Worm (Caenorhabditis elegans) whole organism, L3 larva: Measurements from ENCODE around the gene pks-1.

Experiments
- R02D3.7 ChIP-seq: fragments of 150-350 bp; optimal IDR thresholded peaks from 2 replicates; lab custom pipeline; 2014; ENCODE audit warnings: missing biosample characterization, missing genetic modification characterization
- aly-2 ChIP-seq: fragments of 150-350 bp; optimal IDR thresholded peaks from 2 replicates; lab custom pipeline; 2014; ENCODE audit warnings: missing biosample characterization, missing genetic modification characterization
- ceh-82 ChIP-seq: fragments of 150-350 bp; optimal IDR thresholded peaks from 2 replicates; lab custom pipeline; 2014; ENCODE audit warnings: missing biosample characterization, missing genetic modification characterization
- elt-2 ChIP-seq: sonication (generic microtip); optimal IDR thresholded peaks from 2 replicates; lab custom pipeline; 2016; ENCODE audit warnings: missing genetic modification reagents, mild to moderate bottlenecking, missing genetic modification characterization, missing compliant biosample characterization
- elt-3 ChIP-seq, 3 experiments: fragments of 150-350 bp in 1 of 3; sonication (generic microtip) in 2 of 3; optimal IDR thresholded peaks; 2 replicates in 2 of 3; 4 replicates in 1 of 3; lab custom pipeline; 2014 to 2017; ENCODE audit warnings: missing biosample characterization in 3 of 3, missing genetic modification characterization in 3 of 3
- fkh-10 ChIP-seq: sonication (generic microtip); optimal IDR thresholded peaks from 2 replicates; lab custom pipeline; 2017; ENCODE audit warnings: missing biosample characterization, missing genetic modification reagents, missing genetic modification characterization
- jun-1 ChIP-seq: fragments of 150-350 bp; optimal IDR thresholded peaks from 2 replicates; lab custom pipeline; 2014; ENCODE audit warnings: missing biosample characterization, missing genetic modification reagents, missing genetic modification characterization
- mdl-1 ChIP-seq: fragments of 150-350 bp; optimal IDR thresholded peaks from 2 replicates; lab custom pipeline; 2014; ENCODE audit warnings: missing biosample characterization, missing genetic modification characterization
- nhr-12 ChIP-seq: fragments of 150-350 bp; optimal IDR thresholded peaks from 2 replicates; lab custom pipeline; 2014; ENCODE audit warnings: missing biosample characterization, missing genetic modification characterization
- nhr-237 ChIP-seq: fragments of 150-350 bp; optimal IDR thresholded peaks from 2 replicates; lab custom pipeline; 2014; ENCODE audit warnings: missing biosample characterization, missing genetic modification characterization
- nhr-28 ChIP-seq: fragments of 150-350 bp; optimal IDR thresholded peaks from 2 replicates; lab custom pipeline; 2014; ENCODE audit warnings: missing biosample characterization, missing genetic modification characterization

- TF ChIP-seq R02D3.7 (tag; lab: Kevin White, UChicago), result no peak
- no peak for TF ChIP-seq elt-3 (tag; optimal IDR thresholded peaks at IDR 0.05; lab: Kevin White, UChicago)
- TF ChIP-seq aly-2 (tag; lab: Kevin White, UChicago), result no peak
- no peak for TF ChIP-seq ceh-82 (tag; lab: Kevin White, UChicago)
- TF ChIP-seq nhr-237 (tag; lab: Kevin White, UChicago), result no peak
- no peak for TF ChIP-seq jun-1 (tag; lab: Kevin White, UChicago)
- no peak for TF ChIP-seq mdl-1 (tag; lab: Kevin White, UChicago)
- TF ChIP-seq nhr-28 (tag; lab: Kevin White, UChicago), result no peak
- no peak for TF ChIP-seq fkh-10
- no peak for TF ChIP-seq nhr-12 (tag; lab: Kevin White, UChicago)
- TF ChIP-seq elt-2, result no peak
These were observed 43.6 kb downstream of the pks-1 start for ce11 chrX:5457184-5457583.
